Fruit fly (Drosophila melanogaster) whole organism, wandering third instar larva: ENCODE results near the gene Ptp61F.
A peak's percentile ranks its signal among the peaks of the same experiment; 100 is the strongest.

ENCODE experiments used
- Abd-B ChIP-seq: fragments of >200 bp; optimal IDR thresholded peaks from 2 replicates; lab custom pipeline; 2017; ENCODE audit warnings: missing biosample characterization, missing genetic modification characterization
- CG32264 ChIP-seq: fragments of 200-800 bp; sonication (Bioruptor generic); optimal IDR thresholded peaks from 2 replicates; lab custom pipeline; 2016; ENCODE audit warnings: missing biosample characterization, missing genetic modification characterization
- CG9705 ChIP-seq: fragments of 200-800 bp; sonication (Bioruptor generic); optimal IDR thresholded peaks from 2 replicates; lab custom pipeline; 2018; ENCODE audit warnings: missing biosample characterization, mild to moderate bottlenecking, missing genetic modification characterization
- CrebA ChIP-seq: fragments of 200-800 bp; sonication (Bioruptor generic); optimal IDR thresholded peaks from 2 replicates; lab custom pipeline; 2016; ENCODE audit warnings: missing biosample characterization, mild to moderate bottlenecking, missing genetic modification characterization, borderline replicate concordance
- Dfd ChIP-seq: fragments of >200 bp; optimal IDR thresholded peaks from 2 replicates; lab custom pipeline; 2017; ENCODE audit warnings: missing biosample characterization, missing genetic modification characterization
- Dif ChIP-seq: fragments of 200-275, 200-300 bp; sonication (Bioruptor generic); optimal IDR thresholded peaks from 2 replicates; lab custom pipeline; 2018; ENCODE audit warnings: missing biosample characterization, missing genetic modification characterization; ENCODE audit not compliant: partially characterized antibody
- GATAd ChIP-seq: sonication (Bioruptor generic); optimal IDR thresholded peaks from 2 replicates; lab custom pipeline; 2016; ENCODE audit warnings: missing biosample characterization, missing genetic modification characterization
- HLH106 ChIP-seq: fragments of 200-800 bp; optimal IDR thresholded peaks from 3 replicates; lab custom pipeline; 2019; ENCODE audit warnings: missing biosample characterization, mild to moderate bottlenecking, missing genetic modification characterization, moderate library complexity
- Hnf4 ChIP-seq: fragments of 200-800 bp; sonication (Bioruptor generic); optimal IDR thresholded peaks from 2 replicates; lab custom pipeline; 2016; ENCODE audit warnings: missing biosample characterization, mild to moderate bottlenecking, missing genetic modification characterization
- Hr78 ChIP-seq: fragments of >200 bp; optimal IDR thresholded peaks from 2 replicates; lab custom pipeline; 2017; ENCODE audit warnings: missing biosample characterization, missing genetic modification characterization
- Hr83 ChIP-seq: fragments of 200-300 bp; sonication (Bioruptor generic); optimal IDR thresholded peaks from 2 replicates; lab custom pipeline; 2016; ENCODE audit warnings: missing biosample characterization, mild to moderate bottlenecking, missing genetic modification characterization, moderate library complexity; ENCODE audit not compliant: poor library complexity, severe bottlenecking
- Jra ChIP-seq: sonication (Bioruptor generic); optimal IDR thresholded peaks from 2 replicates; lab custom pipeline; 2016; ENCODE audit warnings: missing biosample characterization, missing genetic modification characterization
- Mio ChIP-seq: sonication (Bioruptor generic); optimal IDR thresholded peaks from 2 replicates; lab custom pipeline; 2016; ENCODE audit warnings: missing biosample characterization, missing genetic modification characterization
- Myc ChIP-seq: fragments of >200 bp; optimal IDR thresholded peaks from 2 replicates; lab custom pipeline; 2017
- N ChIP-seq: fragments of >200 bp; optimal IDR thresholded peaks from 2 replicates; lab custom pipeline; 2018; ENCODE audit warnings: missing biosample characterization, missing external identifiers, missing genetic modification characterization
- OdsH ChIP-seq: fragments of 200-800 bp; sonication (Bioruptor generic); optimal IDR thresholded peaks from 2 replicates; lab custom pipeline; 2016; ENCODE audit warnings: missing biosample characterization, mild to moderate bottlenecking, missing genetic modification characterization
- Rel ChIP-seq, 2 experiments: fragments of 200-800 bp; sonication (Bioruptor generic) in 1 of 2; optimal IDR thresholded peaks; 2 replicates in 1 of 2; 3 replicates in 1 of 2; lab custom pipeline; 2016 to 2019; ENCODE audit warnings: mild to moderate bottlenecking in 2 of 2, missing biosample characterization in 2 of 2, missing genetic modification characterization in 2 of 2, moderate library complexity in 1 of 2
- Sp1 ChIP-seq: fragments of 200-800 bp; sonication (Bioruptor generic); optimal IDR thresholded peaks from 3 replicates; lab custom pipeline; 2019; ENCODE audit warnings: missing biosample characterization, mild to moderate bottlenecking, missing genetic modification characterization, moderate library complexity
- Vsx2 ChIP-seq: fragments of 200-300, 225-300 bp; sonication (Bioruptor generic); optimal IDR thresholded peaks from 2 replicates; lab custom pipeline; 2018; ENCODE audit warnings: missing biosample characterization, missing genetic modification characterization; ENCODE audit not compliant: partially characterized antibody
- br ChIP-seq: fragments of 200-800 bp; sonication (Bioruptor generic); optimal IDR thresholded peaks from 2 replicates; lab custom pipeline; 2016; ENCODE audit warnings: missing biosample characterization, missing genetic modification characterization
- brk ChIP-seq: fragments of 200-800 bp; sonication (Bioruptor generic); optimal IDR thresholded peaks from 2 replicates; lab custom pipeline; 2016; ENCODE audit warnings: missing biosample characterization, mild to moderate bottlenecking, missing genetic modification characterization
- dl ChIP-seq, 2 experiments: fragments of 175-275, 200-275 bp in 1 of 2; fragments of 200-275 bp in 1 of 2; sonication (Bioruptor generic); optimal IDR thresholded peaks; lab custom pipeline; 2018; ENCODE audit warnings: mild to moderate bottlenecking in 2 of 2, missing biosample characterization in 2 of 2, missing genetic modification characterization in 2 of 2, moderate library complexity in 2 of 2; ENCODE audit not compliant: partially characterized antibody in 2 of 2, insufficient read depth in 1 of 2
- dmrt93B ChIP-seq: fragments of 200-800 bp; sonication (Bioruptor generic); optimal IDR thresholded peaks from 2 replicates; lab custom pipeline; 2018; ENCODE audit warnings: missing biosample characterization, mild to moderate bottlenecking, missing genetic modification characterization
- ey ChIP-seq: fragments of 200-800 bp; sonication (Bioruptor generic); optimal IDR thresholded peaks from 2 replicates; lab custom pipeline; 2016; ENCODE audit warnings: missing biosample characterization, missing genetic modification characterization
- foxo ChIP-seq, 2 experiments: fragments of 200-800 bp; sonication (Bioruptor generic); optimal IDR thresholded peaks; 2 replicates in 1 of 2; 3 replicates in 1 of 2; lab custom pipeline; 2016 to 2017; ENCODE audit warnings: missing biosample characterization in 2 of 2, missing genetic modification characterization in 2 of 2
- fru ChIP-seq: fragments of 200-800 bp; sonication (Bioruptor generic); optimal IDR thresholded peaks from 3 replicates; lab custom pipeline; 2016; ENCODE audit warnings: missing biosample characterization, mild to moderate bottlenecking, missing genetic modification characterization
- h ChIP-seq: fragments of 200-800 bp; sonication (Bioruptor generic); optimal IDR thresholded peaks from 3 replicates; lab custom pipeline; 2016; ENCODE audit warnings: missing biosample characterization, mild to moderate bottlenecking, missing genetic modification characterization
- jim ChIP-seq: fragments of 175-275, 200-325 bp; sonication (Bioruptor generic); optimal IDR thresholded peaks from 2 replicates; lab custom pipeline; 2016; ENCODE audit warnings: missing biosample characterization, mild to moderate bottlenecking, missing genetic modification characterization
- lola ChIP-seq: fragments of >200 bp; optimal IDR thresholded peaks from 2 replicates; lab custom pipeline; 2017; ENCODE audit warnings: missing biosample characterization, missing genetic modification characterization
- pan ChIP-seq: fragments of >200 bp; optimal IDR thresholded peaks from 2 replicates; lab custom pipeline; 2017
- psq ChIP-seq: fragments of 200-800 bp; sonication (Bioruptor generic); optimal IDR thresholded peaks from 3 replicates; lab custom pipeline; 2017; ENCODE audit warnings: missing biosample characterization, mild to moderate bottlenecking, missing genetic modification characterization, moderate library complexity
- rgr ChIP-seq: fragments of 200-800 bp; sonication (Bioruptor generic); optimal IDR thresholded peaks from 3 replicates; lab custom pipeline; 2016; ENCODE audit warnings: missing biosample characterization, mild to moderate bottlenecking, missing genetic modification characterization
- sage ChIP-seq: fragments of 200-800 bp; sonication (Bioruptor generic); optimal IDR thresholded peaks from 2 replicates; lab custom pipeline; 2016; ENCODE audit warnings: missing biosample characterization, mild to moderate bottlenecking, missing genetic modification characterization
- sv ChIP-seq: fragments of 200-800 bp; sonication (Bioruptor generic); optimal IDR thresholded peaks from 3 replicates; lab custom pipeline; 2016; ENCODE audit warnings: missing biosample characterization, missing genetic modification characterization
- tai ChIP-seq: sonication (Bioruptor generic); optimal IDR thresholded peaks from 2 replicates; lab custom pipeline; 2016; ENCODE audit warnings: missing biosample characterization, missing genetic modification characterization
- usp ChIP-seq: fragments of >200 bp; optimal IDR thresholded peaks from 2 replicates; lab custom pipeline; 2017; ENCODE audit warnings: missing biosample characterization, missing genetic modification characterization
- woc ChIP-seq: sonication (Bioruptor generic); optimal IDR thresholded peaks from 2 replicates; lab custom pipeline; 2016; ENCODE audit warnings: missing biosample characterization, mild to moderate bottlenecking, missing genetic modification characterization

The Ptp61F gene

dm6 chr3L:1394463-1394862 is 80.6 kb downstream of the Ptp61F start:
- TF ChIP-seq sv (GFP tag; lab: Kevin White, UChicago): no peak
- TF ChIP-seq woc: no peak
- TF ChIP-seq Dif: no peak
- no peak for TF ChIP-seq HLH106 (tag; lab: Kevin White, UChicago)
- no peak for TF ChIP-seq br (GFP tag; lab: Kevin White, UChicago)
- TF ChIP-seq Mio (GFP tag; lab: Kevin White, UChicago): no peak
- no peak for TF ChIP-seq CG32264 (GFP tag; lab: Kevin White, UChicago)
- TF ChIP-seq ey: no peak
- no peak for TF ChIP-seq sage (GFP tag; lab: Kevin White, UChicago)
- TF ChIP-seq CrebA (GFP tag; lab: Kevin White, UChicago): no peak
- no peak for TF ChIP-seq usp (GFP tag; lab: Kevin White, UChicago)

dm6 chr3L:1391993-1392952 is 82.8 kb downstream of the Ptp61F start:
- TF ChIP-seq Mio (GFP tag; lab: Kevin White, UChicago) (no peak), rgr (GFP tag; lab: Kevin White, UChicago) (peak; percentile 6), foxo (GFP tag; optimal IDR thresholded peaks at IDR 0.05; lab: Kevin White, UChicago) (peak in 1 of 2 experiments; percentile 21), Hr83 (no peak), tai (GFP tag; lab: Kevin White, UChicago) (no peak), CG9705 (no peak), dmrt93B (GFP tag; lab: Kevin White, UChicago) (no peak), Abd-B (GFP tag; lab: Kevin White, UChicago) (no peak), Sp1 (GFP tag; lab: Kevin White, UChicago) (no peak), CrebA (GFP tag; lab: Kevin White, UChicago) (no peak), pan (lab: Kevin White, UChicago) (no peak), Vsx2 (no peak), sv (GFP tag; lab: Kevin White, UChicago) (no peak), fru (GFP tag; lab: Kevin White, UChicago) (peak; percentile 8), Jra (GFP tag; lab: Kevin White, UChicago) (no peak), woc (no peak), CG32264 (GFP tag; lab: Kevin White, UChicago) (no peak), ey (peak; percentile 36), h (no peak), lola (GFP tag; lab: Kevin White, UChicago) (no peak), OdsH (no peak), psq (GFP tag; lab: Kevin White, UChicago) (no peak), N (no peak), usp (GFP tag; lab: Kevin White, UChicago) (no peak), sage (GFP tag; lab: Kevin White, UChicago) (no peak), Rel (GFP tag; optimal IDR thresholded peaks at IDR 0.05; lab: Kevin White, UChicago) (no peak), Rel (tag; optimal IDR thresholded peaks at IDR 0.05; lab: Kevin White, UChicago) (no peak)

- no peak for TF ChIP-seq br (GFP tag; lab: Kevin White, UChicago)
Measured at dm6 chr3L:1390410-1390809, 84.6 kb downstream of the Ptp61F start.

- TF ChIP-seq Mio (GFP tag; lab: Kevin White, UChicago) (no peak), Vsx2 (no peak), CrebA (GFP tag; lab: Kevin White, UChicago) (no peak), Dif (no peak), Rel (GFP tag; optimal IDR thresholded peaks at IDR 0.05; lab: Kevin White, UChicago) (no peak), Rel (tag; optimal IDR thresholded peaks at IDR 0.05; lab: Kevin White, UChicago) (no peak), CG32264 (GFP tag; lab: Kevin White, UChicago) (no peak), OdsH (no peak), Jra (GFP tag; lab: Kevin White, UChicago) (no peak), ey (peak; percentile 36), usp (GFP tag; lab: Kevin White, UChicago) (no peak), fru (GFP tag; lab: Kevin White, UChicago) (peak; percentile 38), sv (GFP tag; lab: Kevin White, UChicago) (no peak), Hr83 (no peak), Abd-B (GFP tag; lab: Kevin White, UChicago) (no peak), pan (lab: Kevin White, UChicago) (no peak), Hr78 (no peak), N (no peak), HLH106 (tag; lab: Kevin White, UChicago) (peak; percentile 67), lola (GFP tag; lab: Kevin White, UChicago) (no peak), tai (GFP tag; lab: Kevin White, UChicago) (no peak), Dfd (GFP tag; lab: Kevin White, UChicago) (no peak), br (GFP tag; lab: Kevin White, UChicago) (peak; percentile 10), dl (GFP tag; optimal IDR thresholded peaks at IDR 0.05; lab: Kevin White, UChicago; ENCODE audit: insufficient read depth in 1 of 2, partially characterized antibody in 2 of 2) (no peak), GATAd (GFP tag; lab: Kevin White, UChicago) (no peak), CG9705 (no peak), h (peak; percentile 60), foxo (GFP tag; optimal IDR thresholded peaks at IDR 0.05; lab: Kevin White, UChicago) (peak in 1 of 2 experiments; percentile 19), Myc (no peak), brk (no peak), woc (peak; percentile 39), jim (no peak), Hnf4 (GFP tag; lab: Kevin White, UChicago) (no peak), dmrt93B (GFP tag; lab: Kevin White, UChicago) (no peak)
Measured at dm6 chr3L:1388862-1389261, 86.2 kb downstream of the Ptp61F start.
